Worm (Caenorhabditis elegans): ENCODE results near the gene best-13.

DNA sequence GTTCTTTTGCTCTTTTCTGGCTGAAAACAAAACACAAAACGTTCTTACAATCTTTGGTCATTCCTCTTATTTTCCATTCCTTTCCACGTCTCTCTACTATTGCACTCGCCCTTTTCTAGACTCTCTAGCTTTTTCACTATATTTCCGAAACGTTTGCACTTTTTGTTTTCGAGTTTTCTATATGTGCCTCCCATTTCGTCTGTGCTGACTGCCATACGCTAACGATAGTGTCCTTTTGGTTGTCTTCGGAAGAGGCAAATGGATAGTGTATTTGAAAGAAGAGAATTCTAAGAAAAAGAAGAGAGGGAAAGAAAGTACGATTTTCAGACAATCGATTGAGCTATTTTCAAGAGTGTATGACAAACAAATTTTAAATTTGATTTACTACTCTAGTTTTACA is 30.9 kb upstream of the best-13 start:
- TF ChIP-seq ztf-11 (tag; optimal IDR thresholded peaks at IDR 0.05) (no peak), nhr-237 (tag; optimal IDR thresholded peaks at IDR 0.05) (no peak), ama-1 (optimal IDR thresholded peaks at IDR 0.05) (no peak), ZK337.2 (GFP tag; IDR thresholded peaks at IDR 0.05) (no peak), nhr-48 (tag; optimal IDR thresholded peaks at IDR 0.05) (no peak), egl-27 (tag; optimal IDR thresholded peaks at IDR 0.05) (no peak), ceh-62 (tag; optimal IDR thresholded peaks at IDR 0.05) (no peak), nhr-10 (tag; optimal IDR thresholded peaks at IDR 0.05) (no peak)

All from whole organism, L4 larva.